Worm (Caenorhabditis elegans) whole organism, L3 larva: ENCODE measurements around the gene unc-24.

Source experiments
- fkh-10 ChIP-seq: sonication (generic microtip); optimal IDR thresholded peaks from 2 replicates; lab custom pipeline; 2017; ENCODE audit warnings: missing biosample characterization, missing genetic modification reagents, missing genetic modification characterization
- fos-1 ChIP-seq: fragments of 150-350 bp; optimal IDR thresholded peaks from 2 replicates; lab custom pipeline; 2014; ENCODE audit warnings: missing biosample characterization, missing genetic modification characterization
- nfya-1 ChIP-seq: sonication (generic microtip); optimal IDR thresholded peaks from 2 replicates; lab custom pipeline; 2017; ENCODE audit warnings: missing genetic modification characterization, mild to moderate bottlenecking, missing compliant biosample characterization, antibody characterized with exemption, moderate library complexity; ENCODE audit not compliant: insufficient read depth

ce11 chrIV:8026361-8026760, 46.7 kb downstream of the unc-24 start:
- TF ChIP-seq nfya-1 (tag; lab: Kevin White, UChicago), result peak; percentile 8
- TF ChIP-seq fos-1 (tag; lab: Kevin White, UChicago), result no peak
- TF ChIP-seq fkh-10 (GFP tag; lab: Kevin White, UChicago), result no peak
